Fruit fly (Drosophila melanogaster) whole organism, embryonic: ENCODE results near the gene mRpL30.

Experiments
- ATbp ChIP-seq: fragments of 200-800 bp; sonication (Bioruptor generic); optimal IDR thresholded peaks from 2 replicates; lab custom pipeline; 2017; ENCODE audit warnings: missing biosample characterization, mild to moderate bottlenecking, missing genetic modification characterization, missing genetic modification reagents
- Abd-B ChIP-seq: fragments of 200-800 bp; sonication (Bioruptor generic); optimal IDR thresholded peaks from 2 replicates; lab custom pipeline; 2018; ENCODE audit warnings: missing biosample characterization, mild to moderate bottlenecking, missing genetic modification characterization, moderate library complexity
- Bgb ChIP-seq: fragments of 200-800 bp; sonication (Bioruptor generic); IDR thresholded peaks from 2 replicates; pipeline ENCODE4 v1.3.6; 2022; ENCODE audit warnings: missing biosample characterization, missing genetic modification characterization; ENCODE audit not compliant: partially characterized antibody
- CG10147 ChIP-seq: fragments of 200-800 bp; sonication (Bioruptor generic); optimal IDR thresholded peaks from 2 replicates; lab custom pipeline; 2019; ENCODE audit warnings: missing biosample characterization, mild to moderate bottlenecking, missing genetic modification characterization, moderate library complexity
- CG10979 ChIP-seq: fragments of 200-800 bp; sonication (Bioruptor generic); optimal IDR thresholded peaks from 2 replicates; lab custom pipeline; 2018; ENCODE audit warnings: missing biosample characterization, mild to moderate bottlenecking, missing genetic modification characterization, moderate library complexity
- CG11456 ChIP-seq: fragments of 200-800 bp; sonication (Bioruptor generic); IDR thresholded peaks from 3 replicates; pipeline ENCODE4 v1.3.6; 2022; ENCODE audit warnings: missing biosample characterization, missing genetic modification characterization
- CG13894 ChIP-seq: fragments of 200-800 bp; sonication (Bioruptor generic); optimal IDR thresholded peaks from 3 replicates; lab custom pipeline; 2018; ENCODE audit warnings: missing biosample characterization, mild to moderate bottlenecking, missing genetic modification characterization, moderate library complexity
- CG15073 ChIP-seq: fragments of 200-800 bp; sonication (Bioruptor generic); optimal IDR thresholded peaks from 2 replicates; lab custom pipeline; 2016; ENCODE audit warnings: missing biosample characterization, missing genetic modification characterization
- CG15479 ChIP-seq: fragments of 200-800 bp; sonication (Bioruptor generic); optimal IDR thresholded peaks from 3 replicates; lab custom pipeline; 2019; ENCODE audit warnings: missing biosample characterization, mild to moderate bottlenecking, missing genetic modification characterization, moderate library complexity
- CG2120 ChIP-seq: fragments of 200-800 bp; sonication (Bioruptor generic); optimal IDR thresholded peaks from 3 replicates; lab custom pipeline; 2016; ENCODE audit warnings: missing biosample characterization, missing genetic modification characterization
- CG3065 ChIP-seq: fragments of 200-800 bp; sonication (Bioruptor generic); optimal IDR thresholded peaks from 2 replicates; lab custom pipeline; 2016; ENCODE audit warnings: missing biosample characterization, missing genetic modification characterization
- CG32532 ChIP-seq: fragments of 200-800 bp; sonication (Bioruptor generic); IDR thresholded peaks from 2 replicates; pipeline ENCODE4 v1.3.6; 2022; ENCODE audit warnings: missing biosample characterization, missing genetic modification characterization
- CG3281 ChIP-seq: fragments of 200-800 bp; sonication (Bioruptor generic); optimal IDR thresholded peaks from 3 replicates; lab custom pipeline; 2017; ENCODE audit warnings: missing biosample characterization, mild to moderate bottlenecking, missing genetic modification characterization
- CG6765 ChIP-seq: fragments of 200-800 bp; sonication (Bioruptor generic); optimal IDR thresholded peaks from 3 replicates; lab custom pipeline; 2017; ENCODE audit warnings: missing biosample characterization, mild to moderate bottlenecking, missing genetic modification characterization
- CG7839 ChIP-seq: fragments of 200-800 bp; sonication (Bioruptor generic); optimal IDR thresholded peaks from 3 replicates; lab custom pipeline; 2018; ENCODE audit warnings: missing biosample characterization, mild to moderate bottlenecking, missing genetic modification characterization, moderate library complexity
- CG8290 ChIP-seq, 3 experiments: fragments of 200-800 bp; sonication (Bioruptor generic); optimal IDR thresholded peaks; 2 replicates each; lab custom pipeline; 2016 to 2019; ENCODE audit warnings: missing biosample characterization in 3 of 3, missing genetic modification characterization in 3 of 3, mild to moderate bottlenecking in 2 of 3, moderate library complexity in 1 of 3
- CG8359 ChIP-seq: fragments of 200-800 bp; sonication (Bioruptor generic); optimal IDR thresholded peaks from 2 replicates; lab custom pipeline; 2017; ENCODE audit warnings: missing biosample characterization, mild to moderate bottlenecking, missing genetic modification characterization, borderline replicate concordance
- CG8478 ChIP-seq: fragments of >200 bp; optimal IDR thresholded peaks from 2 replicates; lab custom pipeline; 2018
- CG8924 ChIP-seq: fragments of 200-800 bp; optimal IDR thresholded peaks from 3 replicates; lab custom pipeline; 2019; ENCODE audit warnings: missing biosample characterization, mild to moderate bottlenecking, missing genetic modification characterization, moderate library complexity
- CTCF ChIP-seq: fragments of 200-800 bp; sonication (Bioruptor generic); optimal IDR thresholded peaks from 2 replicates; lab custom pipeline; 2017; ENCODE audit warnings: missing biosample characterization, mild to moderate bottlenecking, missing genetic modification characterization, moderate library complexity
- CrebB ChIP-seq: fragments of 200-800 bp; sonication (Bioruptor generic); optimal IDR thresholded peaks from 3 replicates; lab custom pipeline; 2018; ENCODE audit warnings: missing biosample characterization, mild to moderate bottlenecking, missing genetic modification characterization
- Dad ChIP-seq: fragments of 200-800 bp; sonication (Bioruptor generic); optimal IDR thresholded peaks from 3 replicates; lab custom pipeline; 2016; ENCODE audit warnings: missing biosample characterization, missing genetic modification characterization
- Dfd ChIP-seq, 2 experiments: fragments of >200 bp; optimal IDR thresholded peaks; 2 replicates each; lab custom pipeline; 2017; ENCODE audit warnings: missing biosample characterization in 2 of 2, missing genetic modification characterization in 2 of 2
- Fer1 ChIP-seq: fragments of 200-800 bp; sonication (Bioruptor generic); optimal IDR thresholded peaks from 2 replicates; lab custom pipeline; 2017; ENCODE audit warnings: missing biosample characterization, mild to moderate bottlenecking, missing genetic modification characterization
- GATAe ChIP-seq: fragments of 200-800 bp; sonication (Bioruptor generic); conservative IDR thresholded peaks from 2 replicates; pipeline ENCODE4 v1.3.6; 2022; ENCODE audit warnings: missing biosample characterization, missing genetic modification characterization
- HHEX ChIP-seq: fragments of 200-800 bp; sonication (Bioruptor generic); optimal IDR thresholded peaks from 3 replicates; lab custom pipeline; 2017; ENCODE audit warnings: missing biosample characterization, mild to moderate bottlenecking, missing genetic modification characterization, missing genetic modification reagents
- Hand ChIP-seq: fragments of 200-800 bp; sonication (Bioruptor generic); optimal IDR thresholded peaks from 2 replicates; lab custom pipeline; 2017; ENCODE audit warnings: mild to moderate bottlenecking, missing biosample characterization, missing genetic modification reagents, missing genetic modification characterization
- Meics ChIP-seq: fragments of 200-800 bp; sonication (Bioruptor generic); optimal IDR thresholded peaks from 2 replicates; lab custom pipeline; 2017; ENCODE audit warnings: missing biosample characterization, mild to moderate bottlenecking, missing genetic modification characterization
- NfI ChIP-seq: fragments of 200-800 bp; sonication (Bioruptor generic); optimal IDR thresholded peaks from 3 replicates; lab custom pipeline; 2018; ENCODE audit warnings: missing biosample characterization, mild to moderate bottlenecking, missing genetic modification characterization, moderate library complexity
- Rx ChIP-seq: fragments of 200-800 bp; sonication (Bioruptor generic); IDR thresholded peaks from 2 replicates; pipeline ENCODE4 v1.3.6; 2022; ENCODE audit warnings: missing biosample characterization, missing genetic modification characterization
- Ssrp ChIP-seq: fragments of 200-800 bp; sonication (Bioruptor generic); optimal IDR thresholded peaks from 2 replicates; lab custom pipeline; 2018; ENCODE audit warnings: missing biosample characterization, mild to moderate bottlenecking, missing genetic modification characterization, moderate library complexity
- amos ChIP-seq: fragments of 200-800 bp; sonication (Bioruptor generic); IDR thresholded peaks from 2 replicates; pipeline ENCODE4 v1.3.6; 2022; ENCODE audit warnings: missing biosample characterization, missing genetic modification characterization; ENCODE audit not compliant: partially characterized antibody
- ap ChIP-seq: fragments of 200-800 bp; sonication (Bioruptor generic); IDR thresholded peaks from 2 replicates; pipeline ENCODE4 v1.3.6; 2022; ENCODE audit warnings: missing biosample characterization, missing genetic modification characterization
- bbx ChIP-seq: fragments of 200-800 bp; sonication (Bioruptor generic); IDR thresholded peaks from 2 replicates; pipeline ENCODE4 v1.3.6; 2022; ENCODE audit warnings: missing biosample characterization, missing genetic modification characterization; ENCODE audit not compliant: partially characterized antibody
- br ChIP-seq: fragments of >200 bp; optimal IDR thresholded peaks from 2 replicates; lab custom pipeline; 2017
- corto ChIP-seq: fragments of 200-800 bp; sonication (Bioruptor generic); optimal IDR thresholded peaks from 2 replicates; lab custom pipeline; 2016; ENCODE audit warnings: missing biosample characterization, mild to moderate bottlenecking, missing genetic modification characterization, moderate library complexity
- crc ChIP-seq: fragments of 200-800 bp; sonication (Bioruptor generic); optimal IDR thresholded peaks from 2 replicates; lab custom pipeline; 2016; ENCODE audit warnings: missing biosample characterization, missing genetic modification characterization
- cwo ChIP-seq: fragments of 200-800 bp; sonication (Bioruptor generic); optimal IDR thresholded peaks from 3 replicates; lab custom pipeline; 2017; ENCODE audit warnings: missing biosample characterization, missing genetic modification characterization, mild to moderate bottlenecking, moderate library complexity, missing genetic modification reagents
- dpn ChIP-seq, 2 experiments: fragments of 200-800 bp; sonication (Bioruptor generic); optimal IDR thresholded peaks; 3 replicates each; lab custom pipeline; 2016; ENCODE audit warnings: missing biosample characterization in 2 of 2, missing genetic modification characterization in 2 of 2
- grau ChIP-seq: fragments of 200-800 bp; optimal IDR thresholded peaks from 3 replicates; lab custom pipeline; 2019; ENCODE audit warnings: missing biosample characterization, mild to moderate bottlenecking, missing genetic modification characterization, moderate library complexity
- jumu ChIP-seq: fragments of 200-800 bp; sonication (Bioruptor generic); optimal IDR thresholded peaks from 3 replicates; lab custom pipeline; 2016; ENCODE audit warnings: missing biosample characterization, missing genetic modification characterization
- klu ChIP-seq: fragments of 200-800 bp; sonication (Bioruptor generic); IDR thresholded peaks from 2 replicates; pipeline ENCODE4 v1.3.6; 2022; ENCODE audit warnings: missing biosample characterization, missing genetic modification characterization
- lmd ChIP-seq: fragments of 200-800 bp; sonication (Bioruptor generic); IDR thresholded peaks from 2 replicates; pipeline ENCODE4 v1.3.6; 2022; ENCODE audit warnings: missing biosample characterization, missing genetic modification characterization
- nerfin-1 ChIP-seq: fragments of 200-800 bp; sonication (Bioruptor generic); optimal IDR thresholded peaks from 3 replicates; lab custom pipeline; 2019; ENCODE audit warnings: missing biosample characterization, mild to moderate bottlenecking, missing genetic modification characterization, moderate library complexity
- oc ChIP-seq: fragments of 200-800 bp; sonication (Bioruptor generic); optimal IDR thresholded peaks from 2 replicates; lab custom pipeline; 2018; ENCODE audit warnings: missing biosample characterization, mild to moderate bottlenecking, missing genetic modification characterization, moderate library complexity
- pita ChIP-seq: fragments of 200-800 bp; sonication (Bioruptor generic); optimal IDR thresholded peaks from 2 replicates; lab custom pipeline; 2017; ENCODE audit warnings: missing biosample characterization, mild to moderate bottlenecking, missing genetic modification characterization
- sc ChIP-seq, 3 experiments: fragments of >200 bp in 2 of 3; fragments of 200-800 bp in 1 of 3; sonication (Bioruptor generic) in 1 of 3; optimal IDR thresholded peaks; 2 replicates in 2 of 3; 3 replicates in 1 of 3; lab custom pipeline; 2017; ENCODE audit warnings: mild to moderate bottlenecking in 1 of 3, missing biosample characterization in 1 of 3, missing genetic modification characterization in 1 of 3, missing genetic modification reagents in 1 of 3
- scrt ChIP-seq: fragments of 200-800 bp; sonication (Bioruptor generic); optimal IDR thresholded peaks from 2 replicates; lab custom pipeline; 2018; ENCODE audit warnings: missing biosample characterization, mild to moderate bottlenecking, missing genetic modification characterization, moderate library complexity
- stwl ChIP-seq: fragments of 200-800 bp; sonication (Bioruptor generic); optimal IDR thresholded peaks from 3 replicates; lab custom pipeline; 2018; ENCODE audit warnings: missing biosample characterization, mild to moderate bottlenecking, missing genetic modification characterization, moderate library complexity
- tgo ChIP-seq: fragments of 200-800 bp; sonication (Bioruptor generic); IDR thresholded peaks from 3 replicates; pipeline ENCODE4 v1.3.6; 2022; ENCODE audit warnings: missing biosample characterization, missing genetic modification characterization

The mRpL30 gene

dm6 chrX:4691226-4691625 is 43.6 kb downstream of the mRpL30 start (continued):
- TF ChIP-seq amos: no peak
- TF ChIP-seq CTCF: no peak
- TF ChIP-seq CG2120: peak; percentile 13
- peak; percentile 49 for TF ChIP-seq CG7839 (tag; lab: Kevin White, UChicago)
- no peak for TF ChIP-seq CG8359
- TF ChIP-seq HHEX (GFP tag; lab: Kevin White, UChicago): peak; percentile 30
- no peak for TF ChIP-seq jumu
- no peak for TF ChIP-seq br (lab: Kevin White, UChicago)
- TF ChIP-seq Bgb: no peak
- peak; percentile 55 for TF ChIP-seq Meics (GFP tag; lab: Kevin White, UChicago)
- no peak for TF ChIP-seq CG8290 (GFP tag; optimal IDR thresholded peaks at IDR 0.05; lab: Kevin White, UChicago)
- no peak for TF ChIP-seq CG8290 (tag; optimal IDR thresholded peaks at IDR 0.05; lab: Kevin White, UChicago)
- TF ChIP-seq Dfd (GFP tag; optimal IDR thresholded peaks at IDR 0.05; lab: Kevin White, UChicago): no peak
- TF ChIP-seq Abd-B (GFP tag; lab: Kevin White, UChicago): peak; percentile 20
- no peak for TF ChIP-seq Rx (GFP tag; lab: Robert Waterston, UW)
- TF ChIP-seq scrt (GFP tag; lab: Kevin White, UChicago): peak; percentile 10
- no peak for TF ChIP-seq GATAe (GFP tag; lab: Robert Waterston, UW)
- TF ChIP-seq CG10147 (GFP tag; lab: Kevin White, UChicago): peak; percentile 19
- no peak for TF ChIP-seq CG15073 (GFP tag; lab: Kevin White, UChicago)
- TF ChIP-seq grau: peak; percentile 43
- no peak for TF ChIP-seq ap
- TF ChIP-seq cwo (GFP tag; lab: Kevin White, UChicago): peak; percentile 32
- peak; percentile 41 for TF ChIP-seq NfI (GFP tag; lab: Kevin White, UChicago)
- no peak for TF ChIP-seq pita
- TF ChIP-seq corto (GFP tag; lab: Kevin White, UChicago): no peak
- TF ChIP-seq CG13894 (tag; lab: Kevin White, UChicago): no peak
- no peak for TF ChIP-seq CG11456 (GFP tag; lab: Robert Waterston, UW)
- TF ChIP-seq stwl (tag; lab: Kevin White, UChicago): no peak
- TF ChIP-seq oc (tag; lab: Kevin White, UChicago): no peak
- TF ChIP-seq klu (GFP tag; lab: Robert Waterston, UW): no peak
- peak; percentile 45 for TF ChIP-seq CG3281 (GFP tag; lab: Kevin White, UChicago)
- TF ChIP-seq Fer1: peak; percentile 57
- TF ChIP-seq lmd (GFP tag; lab: Robert Waterston, UW): 0 out of 2 replicates have a peak, but pooled peaks have one; percentile 30
- peak in 1 of 2 experiments; percentile 12 for TF ChIP-seq dpn (GFP tag; optimal IDR thresholded peaks at IDR 0.05; lab: Kevin White, UChicago)
- TF ChIP-seq CG3065 (GFP tag; lab: Kevin White, UChicago): no peak
- TF ChIP-seq CrebB (tag; lab: Kevin White, UChicago): no peak
- peak; percentile 31 for TF ChIP-seq Hand (GFP tag; lab: Kevin White, UChicago)
- TF ChIP-seq CG8478: no peak
- peak; percentile 40 for TF ChIP-seq Ssrp
- peak; percentile 15 for TF ChIP-seq CG10979 (tag; lab: Kevin White, UChicago)
- no peak for TF ChIP-seq nerfin-1 (tag; lab: Kevin White, UChicago)
- TF ChIP-seq tgo (GFP tag; lab: Robert Waterston, UW): no peak
- no peak for TF ChIP-seq sc (optimal IDR thresholded peaks at IDR 0.05; lab: Kevin White, UChicago)
- no peak for TF ChIP-seq sc (GFP tag; optimal IDR thresholded peaks at IDR 0.05; lab: Kevin White, UChicago)
- no peak for TF ChIP-seq crc
- TF ChIP-seq CG15479 (GFP tag; lab: Kevin White, UChicago): no peak
- TF ChIP-seq ATbp (GFP tag; lab: Kevin White, UChicago): peak; percentile 30
- peak; percentile 27 for TF ChIP-seq CG8924
- TF ChIP-seq Dad (GFP tag; lab: Kevin White, UChicago): no peak
- TF ChIP-seq bbx (GFP tag; lab: Robert Waterston, UW): no peak
- peak; percentile 62; the same call in 1 of the 2 replicates for TF ChIP-seq CG32532 (GFP tag; lab: Robert Waterston, UW)
- no peak for TF ChIP-seq CG6765 (GFP tag; lab: Kevin White, UChicago)
